Fruit fly (Drosophila melanogaster) whole organism, embryonic: ENCODE measurements around the gene CG1847.

ENCODE experiments used
- Ada2b ChIP-seq: fragments of 200-800 bp; sonication (Bioruptor generic); IDR thresholded peaks from 2 replicates; pipeline ENCODE4 v1.3.6; 2022; ENCODE audit warnings: missing biosample characterization, missing genetic modification characterization
- Atf-2 ChIP-seq: fragments of 200-800 bp; sonication (Bioruptor generic); optimal IDR thresholded peaks from 2 replicates; lab custom pipeline; 2016; ENCODE audit warnings: missing biosample characterization, missing genetic modification characterization
- Awh ChIP-seq: fragments of 200-800 bp; sonication (Bioruptor generic); IDR thresholded peaks from 2 replicates; pipeline ENCODE4, ENCODE4 v1.3.6; 2022; ENCODE audit warnings: missing biosample characterization, missing genetic modification characterization
- BtbVII ChIP-seq: fragments of 200-800 bp; sonication (Bioruptor generic); optimal IDR thresholded peaks from 3 replicates; lab custom pipeline; 2017; ENCODE audit warnings: missing biosample characterization, mild to moderate bottlenecking, missing genetic modification characterization
- CG10209 ChIP-seq: fragments of 200-800 bp; sonication (Bioruptor generic); optimal IDR thresholded peaks from 3 replicates; lab custom pipeline; 2017; ENCODE audit warnings: missing biosample characterization, mild to moderate bottlenecking, missing genetic modification characterization, missing genetic modification reagents
- CG11696 ChIP-seq: fragments of 200-800 bp; sonication (Bioruptor generic); IDR thresholded peaks from 2 replicates; pipeline ENCODE4 v1.3.6; 2022; ENCODE audit warnings: missing biosample characterization, missing genetic modification characterization
- CG12071 ChIP-seq: fragments of 200-800 bp; sonication (Bioruptor generic); optimal IDR thresholded peaks from 3 replicates; lab custom pipeline; 2018; ENCODE audit warnings: missing biosample characterization, mild to moderate bottlenecking, missing genetic modification characterization
- CG12219 ChIP-seq: fragments of 200-800 bp; sonication (Bioruptor generic); optimal IDR thresholded peaks from 3 replicates; lab custom pipeline; 2018; ENCODE audit warnings: missing biosample characterization, mild to moderate bottlenecking, missing genetic modification characterization
- CG13775 ChIP-seq: fragments of 200-800 bp; sonication (Bioruptor generic); optimal IDR thresholded peaks from 3 replicates; lab custom pipeline; 2017; ENCODE audit warnings: missing biosample characterization, mild to moderate bottlenecking, missing genetic modification characterization
- CG14860 ChIP-seq: fragments of 200-800 bp; sonication (Bioruptor generic); IDR thresholded peaks from 3 replicates; pipeline ENCODE4 v1.3.6; 2022; ENCODE audit warnings: missing biosample characterization, missing genetic modification characterization; ENCODE audit not compliant: partially characterized antibody
- CG16779 ChIP-seq: fragments of 200-800 bp; sonication (Bioruptor generic); IDR thresholded peaks from 2 replicates; pipeline ENCODE4 v1.3.6; 2022; ENCODE audit warnings: missing biosample characterization, missing genetic modification characterization
- CG18599 ChIP-seq: fragments of 200-800 bp; sonication (Bioruptor generic); optimal IDR thresholded peaks from 3 replicates; lab custom pipeline; 2017; ENCODE audit warnings: missing biosample characterization, missing genetic modification characterization, mild to moderate bottlenecking, moderate library complexity, missing genetic modification reagents
- CG2678 ChIP-seq: fragments of 200-800 bp; sonication (Bioruptor generic); optimal IDR thresholded peaks from 3 replicates; lab custom pipeline; 2019; ENCODE audit warnings: missing biosample characterization, mild to moderate bottlenecking, missing genetic modification characterization, moderate library complexity
- CG32532 ChIP-seq: fragments of 200-800 bp; sonication (Bioruptor generic); IDR thresholded peaks from 2 replicates; pipeline ENCODE4 v1.3.6; 2022; ENCODE audit warnings: missing biosample characterization, missing genetic modification characterization
- CG34376 ChIP-seq: fragments of 200-800 bp; sonication (Bioruptor generic); optimal IDR thresholded peaks from 2 replicates; lab custom pipeline; 2018; ENCODE audit warnings: missing biosample characterization, mild to moderate bottlenecking, missing genetic modification characterization
- CG4404 ChIP-seq: fragments of 200-800 bp; sonication (Bioruptor generic); IDR thresholded peaks from 2 replicates; pipeline ENCODE4 v1.3.6; 2022; ENCODE audit warnings: missing biosample characterization, missing genetic modification characterization
- CG4424 ChIP-seq: fragments of 200-800 bp; sonication (Bioruptor generic); optimal IDR thresholded peaks from 3 replicates; lab custom pipeline; 2016; ENCODE audit warnings: missing biosample characterization, missing genetic modification characterization
- CG6272 ChIP-seq: fragments of 200-800 bp; sonication (Bioruptor generic); IDR thresholded peaks from 2 replicates; pipeline ENCODE4 v1.3.6; 2022; ENCODE audit warnings: missing biosample characterization, missing genetic modification characterization
- CG7745 ChIP-seq: fragments of 200-800 bp; sonication (Bioruptor generic); optimal IDR thresholded peaks from 2 replicates; lab custom pipeline; 2018; ENCODE audit warnings: missing biosample characterization, mild to moderate bottlenecking, missing genetic modification characterization, moderate library complexity
- CG8765 ChIP-seq: fragments of 200-800 bp; sonication (Bioruptor generic); IDR thresholded peaks from 2 replicates; pipeline ENCODE4 v1.3.6; 2022; ENCODE audit warnings: missing biosample characterization, missing genetic modification characterization
- CG9609 ChIP-seq: fragments of 200-800 bp; sonication (Bioruptor generic); optimal IDR thresholded peaks from 3 replicates; lab custom pipeline; 2016; ENCODE audit warnings: missing biosample characterization, missing genetic modification characterization
- CrebB ChIP-seq: fragments of 200-800 bp; sonication (Bioruptor generic); optimal IDR thresholded peaks from 3 replicates; lab custom pipeline; 2018; ENCODE audit warnings: missing biosample characterization, mild to moderate bottlenecking, missing genetic modification characterization
- D ChIP-seq, 2 experiments: fragments of 200-800 bp in 1 of 2; fragments of >200 bp in 1 of 2; sonication (Bioruptor generic) in 1 of 2; optimal IDR thresholded peaks; 2 replicates in 1 of 2; 3 replicates in 1 of 2; lab custom pipeline; 2017; ENCODE audit warnings: mild to moderate bottlenecking in 1 of 2, missing biosample characterization in 1 of 2, missing genetic modification characterization in 1 of 2, missing genetic modification reagents in 1 of 2
- Doc3 ChIP-seq: fragments of 200-800 bp; sonication (Bioruptor generic); IDR thresholded peaks from 3 replicates; pipeline ENCODE4 v1.3.6; 2022; ENCODE audit warnings: missing biosample characterization, missing genetic modification characterization; ENCODE audit not compliant: partially characterized antibody
- GATAe ChIP-seq: fragments of 200-800 bp; sonication (Bioruptor generic); conservative IDR thresholded peaks from 2 replicates; pipeline ENCODE4 v1.3.6; 2022; ENCODE audit warnings: missing biosample characterization, missing genetic modification characterization
- HLHmδ ChIP-seq: fragments of 200-800 bp; sonication (Bioruptor generic); optimal IDR thresholded peaks from 2 replicates; lab custom pipeline; 2018; ENCODE audit warnings: missing biosample characterization, mild to moderate bottlenecking, missing genetic modification characterization, moderate library complexity
- Jarid2 ChIP-seq: fragments of 200-800 bp; sonication (Bioruptor generic); optimal IDR thresholded peaks from 3 replicates; lab custom pipeline; 2017; ENCODE audit warnings: mild to moderate bottlenecking, missing biosample characterization, missing genetic modification reagents, missing genetic modification characterization
- MESR4 ChIP-seq: fragments of 200-800 bp; sonication (Bioruptor generic); optimal IDR thresholded peaks from 2 replicates; lab custom pipeline; 2018; ENCODE audit warnings: missing biosample characterization, mild to moderate bottlenecking, missing genetic modification characterization, moderate library complexity
- Max ChIP-seq: fragments of 200-800 bp; sonication (Bioruptor generic); optimal IDR thresholded peaks from 2 replicates; lab custom pipeline; 2016; ENCODE audit warnings: missing biosample characterization, mild to moderate bottlenecking, missing genetic modification characterization
- Six4 ChIP-seq: fragments of 200-800 bp; sonication (Bioruptor generic); optimal IDR thresholded peaks from 2 replicates; lab custom pipeline; 2016; ENCODE audit warnings: missing biosample characterization, missing genetic modification characterization
- Sry-δ ChIP-seq: fragments of 200-800 bp; sonication (Bioruptor generic); optimal IDR thresholded peaks from 2 replicates; lab custom pipeline; 2016; ENCODE audit warnings: missing biosample characterization, missing genetic modification characterization
- Xbp1 ChIP-seq: fragments of 200-800 bp; sonication (Bioruptor generic); optimal IDR thresholded peaks from 3 replicates; lab custom pipeline; 2016; ENCODE audit warnings: missing biosample characterization, mild to moderate bottlenecking, missing genetic modification characterization
- cad ChIP-seq: fragments of >200 bp; optimal IDR thresholded peaks from 2 replicates; lab custom pipeline; 2017; ENCODE audit warnings: missing biosample characterization, missing genetic modification characterization
- cato ChIP-seq: fragments of 200-800 bp; sonication (Bioruptor generic); optimal IDR thresholded peaks from 2 replicates; lab custom pipeline; 2016; ENCODE audit warnings: missing biosample characterization, missing genetic modification characterization, borderline replicate concordance
- danr ChIP-seq: fragments of 200-800 bp; sonication (Bioruptor generic); IDR thresholded peaks from 2 replicates; pipeline ENCODE4 v1.3.6; 2022; ENCODE audit warnings: missing biosample characterization, missing genetic modification characterization
- ems ChIP-seq: fragments of 200-800 bp; sonication (Bioruptor generic); optimal IDR thresholded peaks from 3 replicates; lab custom pipeline; 2016; ENCODE audit warnings: missing biosample characterization, missing genetic modification characterization
- exex ChIP-seq: fragments of 200-800 bp; sonication (Bioruptor generic); optimal IDR thresholded peaks from 4 replicates; lab custom pipeline; 2018; ENCODE audit warnings: missing biosample characterization, mild to moderate bottlenecking, missing genetic modification characterization, moderate library complexity
- eyg ChIP-seq: fragments of 200-800 bp; sonication (Bioruptor generic); optimal IDR thresholded peaks from 3 replicates; lab custom pipeline; 2016; ENCODE audit warnings: missing biosample characterization, missing genetic modification characterization
- fu2 ChIP-seq: fragments of 200-800 bp; sonication (Bioruptor generic); optimal IDR thresholded peaks from 2 replicates; lab custom pipeline; 2016; ENCODE audit warnings: missing biosample characterization, missing genetic modification characterization
- h ChIP-seq: fragments of >200 bp; optimal IDR thresholded peaks from 2 replicates; lab custom pipeline; 2017
- her ChIP-seq: fragments of 200-800 bp; sonication (Bioruptor generic); optimal IDR thresholded peaks from 2 replicates; lab custom pipeline; 2016; ENCODE audit warnings: missing biosample characterization, missing genetic modification characterization
- hth ChIP-seq: fragments of >200 bp; optimal IDR thresholded peaks from 2 replicates; lab custom pipeline; 2017; ENCODE audit warnings: inconsistent platforms
- kah ChIP-seq: fragments of 200-800 bp; sonication (Bioruptor generic); optimal IDR thresholded peaks from 2 replicates; lab custom pipeline; 2018; ENCODE audit warnings: missing biosample characterization, mild to moderate bottlenecking, missing genetic modification characterization
- ken ChIP-seq: fragments of 200-800 bp; sonication (Bioruptor generic); IDR thresholded peaks from 3 replicates; pipeline ENCODE4 v1.3.6; 2022; ENCODE audit warnings: missing biosample characterization, missing genetic modification characterization
- odd ChIP-seq: fragments of 200-800 bp; sonication (Bioruptor generic); optimal IDR thresholded peaks from 2 replicates; lab custom pipeline; 2017; ENCODE audit warnings: missing biosample characterization, mild to moderate bottlenecking, missing genetic modification characterization
- org-1 ChIP-seq: fragments of 200-800 bp; sonication (Bioruptor generic); optimal IDR thresholded peaks from 2 replicates; lab custom pipeline; 2017; ENCODE audit warnings: missing biosample characterization, missing genetic modification characterization
- stwl ChIP-seq: fragments of 200-800 bp; sonication (Bioruptor generic); optimal IDR thresholded peaks from 3 replicates; lab custom pipeline; 2018; ENCODE audit warnings: missing biosample characterization, mild to moderate bottlenecking, missing genetic modification characterization, moderate library complexity
- zfh2 ChIP-seq: fragments of 200-800 bp; sonication (Bioruptor generic); optimal IDR thresholded peaks from 2 replicates; lab custom pipeline; 2016; ENCODE audit warnings: missing biosample characterization, missing genetic modification characterization

CG1847 gene

DNA sequence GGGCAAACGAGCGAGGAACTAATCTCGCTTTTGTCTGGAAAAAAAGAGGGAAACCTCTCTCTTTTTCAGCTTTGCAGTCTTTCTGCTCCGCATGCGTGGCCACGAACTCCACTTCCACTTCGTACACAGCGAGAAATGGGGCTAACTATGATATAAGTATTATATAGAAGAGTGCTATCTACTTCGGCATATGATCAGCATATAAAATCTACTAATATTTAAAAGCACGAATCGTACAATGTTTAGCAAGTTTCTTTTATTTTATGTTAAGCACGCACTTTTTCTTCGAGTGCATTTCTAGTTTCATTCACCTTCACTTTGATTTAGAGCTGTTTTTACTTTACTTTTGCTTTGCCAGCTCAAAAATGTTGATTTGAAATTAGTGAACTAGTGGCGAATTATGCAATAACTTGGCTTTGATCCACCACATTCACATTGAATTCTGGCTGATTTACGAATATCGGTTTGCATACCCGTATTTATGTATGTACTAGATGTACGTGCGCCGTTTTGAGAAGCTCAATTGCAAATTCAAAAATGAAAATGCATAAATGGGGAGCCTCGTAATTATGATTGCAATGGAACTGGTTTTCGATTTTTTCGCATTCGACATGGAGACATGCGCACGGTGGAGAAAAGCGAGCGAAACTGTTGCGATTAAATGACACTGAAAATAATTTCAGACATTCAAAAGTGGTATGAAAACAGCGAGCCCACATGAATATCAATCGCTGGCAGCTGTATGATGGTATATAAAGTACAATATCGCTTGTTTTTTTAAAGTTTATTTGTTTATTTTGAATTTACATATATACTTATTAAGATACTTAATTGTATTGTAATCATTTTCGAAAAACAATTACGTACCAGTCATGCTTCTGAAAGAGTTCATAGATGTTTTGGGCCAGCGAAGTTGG is 11.2 kb upstream of the CG1847 start (continued):
- TF ChIP-seq eyg (GFP tag; lab: Kevin White, UChicago) (peak; percentile 55), BtbVII (GFP tag; lab: Kevin White, UChicago) (peak; percentile 10), HLHmδ (no peak), CG4404 (GFP tag; lab: Robert Waterston, UW) (0 out of 2 replicates have a peak, but pooled peaks have one; percentile 39), h (lab: Kevin White, UChicago) (no peak), CG18599 (GFP tag; lab: Kevin White, UChicago) (peak; percentile 62), CG8765 (GFP tag; lab: Robert Waterston, UW) (peak; percentile 50; the same call in 1 of the 2 replicates), CG11696 (peak; percentile 55; the same call in 1 of the 2 replicates), CG12071 (peak; percentile 54), CG14860 (GFP tag; lab: Robert Waterston, UW) (no peak), exex (no peak), Awh (GFP tag; lab: Robert Waterston, UW) (peak; percentile 92), odd (GFP tag; lab: Kevin White, UChicago) (peak; percentile 36), CG16779 (GFP tag; lab: Robert Waterston, UW) (no peak), CG2678 (tag; lab: Kevin White, UChicago) (peak; percentile 86), Ada2b (GFP tag; lab: Robert Waterston, UW) (peak; percentile 71), CrebB (tag; lab: Kevin White, UChicago) (peak; percentile 11), CG4424 (GFP tag; lab: Kevin White, UChicago) (peak; percentile 68), CG12219 (GFP tag; lab: Kevin White, UChicago) (peak; percentile 69), hth (lab: Kevin White, UChicago) (no peak), ems (peak; percentile 40), CG6272 (GFP tag; lab: Robert Waterston, UW) (peak; percentile 74), Six4 (GFP tag; lab: Kevin White, UChicago) (peak; percentile 59), CG32532 (GFP tag; lab: Robert Waterston, UW) (peak; percentile 84), cad (no peak), Doc3 (no peak), CG9609 (GFP tag; lab: Kevin White, UChicago) (peak; percentile 11), CG7745 (tag; lab: Kevin White, UChicago) (no peak), Jarid2 (peak; percentile 24), GATAe (GFP tag; lab: Robert Waterston, UW) (peak; percentile 36; the same call in 1 of the 2 replicates), kah (GFP tag; lab: Kevin White, UChicago) (peak; percentile 49), danr (peak; percentile 75), ken (GFP tag; lab: Robert Waterston, UW) (peak; percentile 68; the same call in 1 of the 3 replicates), cato (peak; percentile 29), Max (peak; percentile 41), Xbp1 (GFP tag; lab: Kevin White, UChicago) (peak; percentile 62), Atf-2 (peak; percentile 9), org-1 (GFP tag; lab: Kevin White, UChicago) (peak; percentile 66), CG34376 (GFP tag; lab: Kevin White, UChicago) (no peak), CG10209 (peak; percentile 56), Sry-δ (no peak), fu2 (no peak), MESR4 (GFP tag; lab: Kevin White, UChicago) (no peak), CG13775 (GFP tag; lab: Kevin White, UChicago) (peak; percentile 36), zfh2 (GFP tag; lab: Kevin White, UChicago) (peak; percentile 14), her (no peak), stwl (tag; lab: Kevin White, UChicago) (no peak), D (optimal IDR thresholded peaks at IDR 0.05; lab: Kevin White, UChicago) (no peak), D (GFP tag; optimal IDR thresholded peaks at IDR 0.05; lab: Kevin White, UChicago) (peak; percentile 73)
